Fruit fly (Drosophila melanogaster) whole organism, adult: ENCODE results near the gene Theg.

ENCODE experiments used
- CG7045 ChIP-seq: fragments of 200-800 bp; sonication (Bioruptor generic); optimal IDR thresholded peaks from 2 replicates; lab custom pipeline; 2017; ENCODE audit warnings: missing biosample characterization, mild to moderate bottlenecking, missing genetic modification characterization
- toe ChIP-seq: fragments of 200-800 bp; sonication (Bioruptor generic); optimal IDR thresholded peaks from 2 replicates; lab custom pipeline; 2016; ENCODE audit warnings: missing biosample characterization, missing genetic modification characterization

DNA sequence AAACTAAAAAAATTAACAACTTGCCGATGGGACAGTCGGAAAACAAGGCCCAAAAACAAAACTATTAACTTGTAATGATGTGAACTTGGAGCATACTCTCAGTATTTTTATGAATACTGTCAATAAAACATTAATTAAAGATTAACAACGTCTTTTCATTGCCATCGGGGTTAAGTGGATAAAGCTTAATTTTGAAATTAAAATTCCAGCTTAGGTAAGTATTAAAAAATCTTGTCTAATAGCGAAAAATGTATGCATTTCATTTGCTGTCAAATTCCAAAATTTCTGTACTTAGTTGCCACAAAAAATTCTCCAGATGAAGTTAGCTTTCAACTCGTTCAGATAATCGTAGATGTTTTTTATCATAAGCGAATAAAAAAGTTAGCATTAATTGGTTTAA, at the start of gene Theg:
- TF ChIP-seq toe (GFP tag; lab: Kevin White, UChicago) (no peak), CG7045 (GFP tag; lab: Kevin White, UChicago) (no peak)
